Fruit fly (Drosophila melanogaster) Kc167 (cell line): ENCODE data around the gene MTA1-like.

Experiments
- Myc ChIP-seq: fragments of >200 bp; optimal IDR thresholded peaks from 2 replicates; lab custom pipeline; 2017; ENCODE audit warnings: missing external identifiers
- Sin3A ChIP-seq: fragments of >200 bp; optimal IDR thresholded peaks from 2 replicates; lab custom pipeline; 2018; ENCODE audit warnings: missing external identifiers
- h ChIP-seq: fragments of >200 bp; optimal IDR thresholded peaks from 3 replicates; lab custom pipeline; 2018; ENCODE audit warnings: missing external identifiers
- insv ChIP-seq: fragments of >200 bp; optimal IDR thresholded peaks from 3 replicates; lab custom pipeline; 2018; ENCODE audit warnings: missing external identifiers
- psq ChIP-seq: fragments of >200 bp; optimal IDR thresholded peaks from 2 replicates; lab custom pipeline; 2017; ENCODE audit warnings: missing external identifiers
- ttk ChIP-seq: sonication (Bioruptor generic); optimal IDR thresholded peaks from 2 replicates; lab custom pipeline; 2017; ENCODE audit warnings: missing external identifiers

Gene MTA1-like

DNA sequence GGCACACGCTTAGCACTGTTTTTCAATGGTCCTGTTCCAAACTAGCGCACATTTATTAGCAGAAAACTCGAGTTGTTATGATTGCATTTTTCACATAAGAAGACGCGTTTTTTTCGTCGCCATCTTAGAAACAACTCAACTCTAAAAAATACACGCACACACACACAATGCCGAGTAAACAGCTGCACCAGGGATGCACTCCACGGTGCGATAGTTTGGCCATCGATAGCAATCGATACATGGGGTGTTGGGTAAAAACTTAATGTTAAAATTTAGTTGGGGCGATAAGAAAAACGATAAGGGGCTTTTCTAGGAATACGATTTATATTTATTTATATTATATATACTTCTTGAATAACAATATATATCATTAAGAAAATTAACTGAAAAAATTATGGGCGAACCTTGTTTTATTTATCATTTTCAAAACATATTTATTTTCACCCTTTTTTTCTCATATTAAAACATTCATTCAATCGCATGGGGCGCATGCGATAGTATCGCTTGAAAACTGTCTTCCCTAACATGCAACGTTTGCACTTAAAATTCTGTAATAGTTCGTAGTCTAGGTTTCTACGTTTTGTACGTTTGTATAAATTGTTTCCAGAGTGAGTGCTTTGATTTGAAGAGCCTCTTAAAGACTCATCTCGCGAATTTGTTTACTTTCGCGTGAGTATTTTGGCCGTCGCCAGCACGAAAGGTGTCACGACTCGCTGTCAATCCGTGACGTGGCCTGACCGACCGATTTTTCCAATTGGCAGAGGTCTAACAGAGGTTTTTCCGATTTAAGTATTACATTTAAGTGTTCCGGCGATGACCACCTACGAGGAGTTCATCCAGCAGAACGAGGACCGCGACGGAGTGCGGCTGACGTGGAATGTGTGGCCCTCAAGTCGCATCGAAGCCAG lies at the start of gene MTA1-like, which contains the start of gene Sec23:
Gene MTA1-like (minus strand): TSS at position 170 of the 908 bp plus-strand sequence.
Gene Sec23 (plus strand): TSS at position 497 of the 908 bp plus-strand sequence.
- TF ChIP-seq psq (lab: Kevin White, UChicago), result no peak
- TF ChIP-seq h, result no peak
- TF ChIP-seq insv, result no peak
- TF ChIP-seq Myc (lab: Kevin White, UChicago), result no peak
- TF ChIP-seq Sin3A, result no peak
- no peak for TF ChIP-seq ttk (lab: Kevin White, UChicago)

DNA sequence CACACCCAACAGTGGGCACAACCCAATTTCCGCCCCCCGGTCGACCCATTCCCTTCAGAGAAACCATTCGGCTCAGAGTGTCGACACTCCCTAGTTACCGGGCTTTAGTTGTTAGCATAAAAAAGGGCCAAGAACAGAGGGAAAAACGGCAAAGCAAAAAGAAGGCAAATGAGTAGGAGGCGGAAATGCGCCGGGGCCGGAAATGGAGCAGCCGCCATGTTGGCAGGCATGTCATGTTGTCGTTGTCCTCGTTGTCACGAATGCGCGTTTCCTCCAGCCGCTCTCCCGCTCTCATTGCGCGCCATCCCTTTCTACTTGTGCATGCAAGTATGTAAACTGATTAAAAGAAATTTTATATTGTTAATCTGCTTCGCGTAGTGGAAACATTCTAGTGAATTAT lies 47.8 kb upstream of the MTA1-like start:
- TF ChIP-seq h, result no peak
- no peak for TF ChIP-seq Sin3A
- TF ChIP-seq ttk (lab: Kevin White, UChicago), result no peak
- no peak for TF ChIP-seq Myc (lab: Kevin White, UChicago)
- TF ChIP-seq psq (lab: Kevin White, UChicago), result no peak
- TF ChIP-seq insv, result no peak

DNA sequence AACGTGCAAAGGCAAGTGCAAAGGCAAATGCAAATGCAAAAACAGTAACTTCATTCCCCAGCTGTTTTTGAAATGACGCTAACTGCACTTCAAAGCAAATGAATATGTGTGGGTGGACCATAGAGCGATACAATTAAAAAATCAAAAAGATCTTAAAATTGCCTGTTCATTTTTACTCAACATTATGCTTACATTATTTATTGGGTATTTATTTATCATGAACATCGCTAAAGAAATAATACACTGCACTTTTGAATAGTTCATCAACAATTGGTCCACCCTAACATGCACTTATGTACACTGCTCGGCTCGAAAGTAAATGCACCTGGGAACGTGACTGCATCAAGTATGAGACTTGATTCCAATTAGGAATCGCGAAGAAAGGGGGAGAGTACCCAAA lies 45.9 kb upstream of the MTA1-like start:
- TF ChIP-seq psq (lab: Kevin White, UChicago) (no peak), h (no peak), ttk (lab: Kevin White, UChicago) (no peak), Sin3A (no peak), Myc (lab: Kevin White, UChicago) (no peak), insv (no peak)

DNA sequence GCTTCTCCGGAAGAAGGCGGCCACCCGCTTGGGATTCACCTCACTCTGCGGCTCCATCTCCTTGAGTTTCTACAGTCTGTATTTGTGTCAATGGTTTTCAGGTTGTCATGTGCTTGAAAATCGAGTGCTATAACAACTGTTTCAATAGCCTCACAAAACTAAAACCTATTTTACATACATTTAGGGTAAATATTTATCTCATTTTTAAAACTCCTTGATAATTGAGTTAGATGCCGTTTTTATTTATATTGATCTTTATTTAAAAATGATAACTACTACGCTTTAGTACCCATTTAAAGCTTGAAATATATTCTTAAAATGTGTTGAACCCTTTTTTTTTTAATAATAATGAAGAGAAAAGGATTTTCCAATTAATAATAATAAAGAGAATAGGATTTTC lies 44.6 kb upstream of the MTA1-like start, which contains the start of gene CG2104:
Gene CG2104 (minus strand): TSS at position 101 of the 400 bp plus-strand sequence.
- TF ChIP-seq h (no peak), insv (no peak), Sin3A (no peak), psq (lab: Kevin White, UChicago) (no peak), Myc (lab: Kevin White, UChicago) (no peak), ttk (lab: Kevin White, UChicago) (no peak)

DNA sequence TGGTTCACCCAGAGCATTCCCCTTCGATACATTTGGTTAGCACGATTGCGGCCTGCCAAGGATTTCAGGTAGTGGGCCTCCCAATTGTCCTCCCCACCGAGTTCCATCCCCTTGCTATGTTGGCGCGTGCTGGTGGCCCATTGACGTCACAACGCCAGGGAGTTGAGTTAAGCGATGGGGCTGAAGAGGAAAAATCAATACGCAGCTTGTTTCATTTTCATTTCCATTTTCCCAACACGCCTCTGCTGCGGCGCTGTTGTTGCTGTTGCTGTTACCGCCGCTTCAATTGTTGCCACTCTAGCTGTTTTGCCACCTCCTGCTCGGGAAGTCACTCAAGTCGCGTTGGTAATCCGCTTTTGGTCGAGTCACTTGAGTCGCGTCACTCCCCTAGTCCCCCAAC lies 42.5 kb upstream of the MTA1-like start:
- TF ChIP-seq psq (lab: Kevin White, UChicago), result no peak
- no peak for TF ChIP-seq Sin3A
- TF ChIP-seq insv, result no peak
- TF ChIP-seq Myc (lab: Kevin White, UChicago), result no peak
- TF ChIP-seq h, result no peak

DNA sequence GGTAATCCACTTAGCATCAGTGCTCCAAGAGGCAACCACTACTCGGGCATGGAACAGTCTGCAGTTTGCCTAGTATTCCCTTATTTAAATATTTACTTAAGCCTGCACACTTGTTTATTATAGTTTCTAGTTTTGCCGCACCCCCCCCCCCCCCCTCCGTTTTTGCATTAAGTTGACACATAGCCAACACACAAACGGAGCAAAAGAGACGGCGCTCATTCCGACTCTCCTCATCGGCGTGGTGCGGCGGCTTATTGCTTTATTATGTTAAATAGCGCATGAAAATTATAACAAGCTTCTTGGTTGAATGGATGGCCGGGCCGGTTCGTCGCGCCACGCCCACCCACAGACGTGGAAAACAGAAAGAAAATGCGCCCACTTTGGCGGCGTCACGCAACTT lies 41.1 kb upstream of the MTA1-like start:
- no peak for TF ChIP-seq Myc (lab: Kevin White, UChicago)
- TF ChIP-seq ttk (lab: Kevin White, UChicago), result no peak
- no peak for TF ChIP-seq h
- no peak for TF ChIP-seq Sin3A

DNA sequence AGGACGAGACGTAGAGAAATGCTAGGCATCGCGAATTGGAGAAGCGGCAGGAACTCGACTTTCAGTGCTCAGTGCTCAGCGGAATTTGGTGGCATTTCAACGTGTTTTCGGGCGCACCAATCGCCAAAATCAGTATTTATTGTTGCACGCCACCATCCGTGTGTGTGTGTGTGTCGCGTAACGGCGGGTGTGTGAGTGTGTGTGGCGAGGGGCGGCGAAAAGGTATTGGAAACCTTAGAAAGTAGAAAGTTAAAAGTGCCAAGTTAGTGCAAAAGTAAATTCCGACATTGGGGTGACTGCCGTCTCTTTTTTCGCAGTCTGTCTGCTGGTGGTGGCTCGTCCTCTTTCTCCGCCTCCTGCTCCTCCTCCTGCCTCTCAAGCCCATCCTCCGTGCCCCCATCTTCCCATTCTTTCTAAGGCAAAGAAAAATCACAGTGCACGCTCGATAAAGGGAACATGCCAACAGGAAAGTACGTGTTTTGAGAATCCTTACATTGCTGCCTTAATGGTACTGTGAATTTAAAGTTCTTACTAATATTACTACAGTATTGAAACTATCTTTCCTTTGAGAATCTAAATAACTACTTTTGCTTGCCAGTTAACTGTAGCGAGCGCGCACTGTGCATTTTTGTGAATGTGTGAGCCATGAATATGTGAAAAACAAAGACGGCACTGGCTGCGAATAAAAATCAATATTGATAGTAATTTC lies 37.7 kb upstream of the MTA1-like start:
- TF ChIP-seq ttk (lab: Kevin White, UChicago), result no peak
- TF ChIP-seq Sin3A, result no peak
- no peak for TF ChIP-seq psq (lab: Kevin White, UChicago)
- no peak for TF ChIP-seq Myc (lab: Kevin White, UChicago)
- TF ChIP-seq insv, result no peak
- TF ChIP-seq h, result no peak

DNA sequence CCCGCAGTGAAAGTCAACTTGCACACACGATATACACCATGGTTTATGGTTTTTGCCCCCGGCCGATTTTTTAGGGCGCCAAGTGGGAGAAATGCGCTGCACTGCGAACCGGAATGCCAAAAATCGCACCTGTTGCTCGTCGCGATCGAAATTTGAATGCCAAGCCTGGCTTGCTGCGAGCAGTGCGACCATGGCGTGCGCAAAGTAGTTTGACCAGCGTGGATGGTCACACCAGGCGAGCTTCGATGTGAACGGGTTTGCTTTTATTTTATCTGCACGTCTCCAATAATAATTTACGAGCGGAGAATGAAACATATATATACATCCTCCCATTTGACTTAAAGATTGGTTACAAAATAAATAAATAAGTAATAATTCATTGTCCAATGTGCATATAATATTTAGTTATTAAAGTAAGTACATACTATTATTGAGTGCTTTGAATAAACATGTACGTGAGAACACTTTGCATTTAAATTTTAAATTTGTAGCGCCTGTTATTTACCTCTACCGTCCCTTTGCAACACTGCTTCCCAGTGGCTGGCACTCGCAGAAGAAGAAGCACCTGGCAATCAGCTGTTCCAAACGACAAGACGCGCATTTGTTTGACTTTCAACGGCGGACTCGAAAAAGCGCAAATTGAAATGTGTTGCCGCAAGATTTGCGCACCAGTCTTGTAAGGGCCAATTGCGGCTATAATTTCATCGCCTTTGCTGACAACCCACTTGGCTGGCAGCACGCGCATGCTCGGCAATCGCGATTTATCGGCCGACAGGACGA lies 36.9 kb upstream of the MTA1-like start, which contains the start of the genes Rab23 and plx:
Gene Rab23 (minus strand): TSS at position 166 of the 780 bp plus-strand sequence.
Gene plx (plus strand): TSS at position 587 of the 780 bp plus-strand sequence.
- no peak for TF ChIP-seq insv
- no peak for TF ChIP-seq ttk (lab: Kevin White, UChicago)
- no peak for TF ChIP-seq Sin3A
- no peak for TF ChIP-seq psq (lab: Kevin White, UChicago)
- TF ChIP-seq h, result no peak
- no peak for TF ChIP-seq Myc (lab: Kevin White, UChicago)

DNA sequence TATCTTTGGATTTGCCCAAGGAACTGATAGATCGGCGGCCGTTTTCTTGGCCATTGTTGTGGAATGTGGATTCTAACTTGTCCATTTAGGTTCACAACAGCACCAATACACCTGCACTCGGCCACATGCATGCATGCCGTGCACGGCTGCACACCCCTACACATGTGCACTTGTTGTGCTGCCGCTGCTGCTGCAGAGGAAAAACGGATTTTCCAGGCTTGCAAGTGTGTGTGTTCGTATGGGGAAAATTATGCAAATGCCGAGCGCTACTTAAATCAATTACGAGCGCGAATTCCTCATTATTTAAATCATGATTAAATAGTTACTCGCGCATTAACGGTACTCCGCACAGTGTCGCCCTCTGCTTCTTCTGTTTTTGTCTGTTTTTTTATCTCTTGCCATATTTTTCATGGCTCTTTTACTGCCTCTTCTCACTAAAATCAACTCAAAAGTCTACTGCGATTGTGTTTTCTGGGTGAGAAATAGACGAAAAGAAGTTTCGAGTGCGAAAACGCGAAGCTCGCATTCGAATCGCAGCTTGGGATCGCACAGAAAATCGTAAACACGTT lies 36.1 kb upstream of the MTA1-like start:
- TF ChIP-seq ttk (lab: Kevin White, UChicago), result no peak
- no peak for TF ChIP-seq h
- no peak for TF ChIP-seq Myc (lab: Kevin White, UChicago)
- TF ChIP-seq psq (lab: Kevin White, UChicago), result no peak
- no peak for TF ChIP-seq insv
- TF ChIP-seq Sin3A, result no peak

DNA sequence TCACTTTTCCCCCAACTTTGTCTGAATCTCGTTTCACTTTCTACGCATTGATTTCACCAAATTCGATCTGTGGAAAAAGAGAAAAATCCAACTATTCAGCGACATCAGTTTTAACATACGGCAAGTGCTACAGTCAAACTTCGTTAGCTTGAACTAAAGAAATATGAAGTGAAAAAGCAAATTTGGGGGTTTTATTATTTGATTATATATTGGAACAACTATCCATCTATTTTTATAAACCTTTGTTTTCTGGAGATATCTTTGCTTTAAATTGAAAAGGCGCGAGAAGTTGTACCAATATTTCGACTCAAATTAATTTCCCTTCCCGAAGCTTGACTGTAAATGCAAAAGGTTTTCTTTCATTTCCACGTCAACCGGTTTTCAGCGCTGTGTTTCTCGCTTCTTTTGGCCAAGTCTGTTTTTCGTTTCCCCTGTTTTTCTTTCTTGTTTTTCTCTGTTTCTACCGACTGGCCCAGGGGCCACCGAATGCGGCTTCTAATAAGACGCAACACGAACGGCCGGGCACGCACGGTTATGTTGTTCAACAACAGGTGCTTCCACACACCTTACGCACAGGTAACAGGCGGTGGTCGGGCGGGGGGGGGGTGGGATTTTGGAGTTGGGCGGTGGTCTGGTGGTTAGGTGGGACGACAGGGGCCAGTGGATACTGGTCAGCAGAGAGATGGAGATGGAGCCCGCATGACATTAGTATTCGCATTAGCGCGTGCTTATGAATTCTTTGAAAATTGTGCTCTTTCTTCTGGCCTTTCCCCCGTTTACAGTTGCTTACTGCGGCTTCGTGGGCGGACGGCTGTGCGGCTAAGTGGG lies 34.6 kb upstream of the MTA1-like start:
- TF ChIP-seq Sin3A (no peak), Myc (lab: Kevin White, UChicago) (no peak), insv (no peak), h (no peak), ttk (lab: Kevin White, UChicago) (no peak)

DNA sequence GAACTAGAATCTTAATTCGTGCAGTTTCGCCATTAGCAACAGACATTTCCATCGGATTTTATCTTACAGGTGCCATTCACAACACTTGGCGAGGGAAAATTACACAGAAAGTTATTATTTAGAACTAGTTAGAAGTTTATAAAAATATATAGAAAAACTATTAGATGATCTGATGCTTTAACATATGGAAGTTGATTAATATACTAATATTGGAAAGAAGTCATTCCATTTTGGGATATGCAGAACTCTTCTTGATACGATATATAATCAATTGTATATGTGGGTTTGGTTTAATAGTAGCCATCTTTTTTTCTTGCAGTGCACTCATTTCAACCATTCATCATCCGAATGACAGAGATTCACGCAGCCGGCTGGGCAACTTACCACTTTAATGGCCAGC lies 33.7 kb upstream of the MTA1-like start:
- TF ChIP-seq psq (lab: Kevin White, UChicago) (no peak), Myc (lab: Kevin White, UChicago) (no peak), Sin3A (no peak), ttk (lab: Kevin White, UChicago) (no peak), insv (no peak), h (no peak)
